Fruit fly (Drosophila melanogaster): ENCODE measurements around the gene CG13994.

CG13994 gene

dm6 chr2L:6092300-6092699, 29.5 kb downstream of the CG13994 start (continued):
- no peak for TF ChIP-seq Blimp-1 (GFP tag; optimal IDR thresholded peaks at IDR 0.05)
- no peak for TF ChIP-seq Stat92E (GFP tag; optimal IDR thresholded peaks at IDR 0.05)
- peak; percentile 34 for TF ChIP-seq CG34376 (GFP tag; optimal IDR thresholded peaks at IDR 0.05)
- no peak for TF ChIP-seq Six4 (GFP tag; optimal IDR thresholded peaks at IDR 0.05)
- no peak for TF ChIP-seq unc-4 (GFP tag; IDR thresholded peaks at IDR 0.05; ENCODE audit: partially characterized antibody)
- no peak for TF ChIP-seq zen2 (GFP tag; IDR thresholded peaks at IDR 0.05; ENCODE audit: partially characterized antibody)
- peak; percentile 33 for TF ChIP-seq CG13296 (GFP tag; optimal IDR thresholded peaks at IDR 0.05)
- TF ChIP-seq Bdp1 (GFP tag; optimal IDR thresholded peaks at IDR 0.05), result no peak
- TF ChIP-seq CG18764 (GFP tag; optimal IDR thresholded peaks at IDR 0.05), result no peak
- TF ChIP-seq z (GFP tag; IDR thresholded peaks at IDR 0.05), result peak; percentile 73; the same call in 2 of the 3 replicates
- TF ChIP-seq CG3726 (GFP tag; IDR thresholded peaks at IDR 0.05), result no peak
- no peak for TF ChIP-seq Spps (tag; optimal IDR thresholded peaks at IDR 0.05)
- TF ChIP-seq ase (GFP tag; IDR thresholded peaks at IDR 0.05), result no peak
- TF ChIP-seq CG10462 (GFP tag; optimal IDR thresholded peaks at IDR 0.05), result no peak
- no peak for TF ChIP-seq tin (GFP tag; optimal IDR thresholded peaks at IDR 0.05)
- no peak for TF ChIP-seq CG10209 (GFP tag; optimal IDR thresholded peaks at IDR 0.05)
- TF ChIP-seq Hr51 (GFP tag; optimal IDR thresholded peaks at IDR 0.05), result no peak
- TF ChIP-seq abd-A (tag; optimal IDR thresholded peaks at IDR 0.05), result peak; percentile 62
- TF ChIP-seq CG12236 (GFP tag; optimal IDR thresholded peaks at IDR 0.05), result no peak
- no peak for TF ChIP-seq CG15696 (tag; optimal IDR thresholded peaks at IDR 0.05)
- TF ChIP-seq CG4424 (GFP tag; optimal IDR thresholded peaks at IDR 0.05), result no peak
- peak; percentile 15; the same call in 1 of the 2 replicates for TF ChIP-seq Adf1 (GFP tag; IDR thresholded peaks at IDR 0.05)
- no peak for TF ChIP-seq chn (GFP tag; optimal IDR thresholded peaks at IDR 0.05)
- TF ChIP-seq sug (tag; optimal IDR thresholded peaks at IDR 0.05), result no peak
- TF ChIP-seq CG5180 (GFP tag; optimal IDR thresholded peaks at IDR 0.05), result peak; percentile 58
- TF ChIP-seq Kr (GFP tag; optimal IDR thresholded peaks at IDR 0.05), result no peak
- no peak for TF ChIP-seq chif (GFP tag; optimal IDR thresholded peaks at IDR 0.05)
- TF ChIP-seq NC2α (GFP tag; optimal IDR thresholded peaks at IDR 0.05), result no peak
- no peak for TF ChIP-seq CG3995 (GFP tag; optimal IDR thresholded peaks at IDR 0.05)
- no peak for TF ChIP-seq CG1832 (GFP tag; optimal IDR thresholded peaks at IDR 0.05)
- TF ChIP-seq Hsf (GFP tag; optimal IDR thresholded peaks at IDR 0.05), result no peak
- peak; percentile 34 for TF ChIP-seq CG17359 (tag; optimal IDR thresholded peaks at IDR 0.05)
- TF ChIP-seq Nf-YC (tag; optimal IDR thresholded peaks at IDR 0.05), result no peak
- TF ChIP-seq ci (GFP tag; IDR thresholded peaks at IDR 0.05), result peak; percentile 36; the same call in 1 of the 3 replicates
- TF ChIP-seq CG18619 (GFP tag; optimal IDR thresholded peaks at IDR 0.05), result no peak
- no peak for TF ChIP-seq TFAM (GFP tag; optimal IDR thresholded peaks at IDR 0.05)
- no peak for TF ChIP-seq CG10565 (GFP tag; optimal IDR thresholded peaks at IDR 0.05)
- TF ChIP-seq CG7271 (tag; optimal IDR thresholded peaks at IDR 0.05), result peak; percentile 11
- TF ChIP-seq CG14441 (GFP tag; IDR thresholded peaks at IDR 0.05), result no peak
- peak; percentile 11 for TF ChIP-seq gsb-n (tag; optimal IDR thresholded peaks at IDR 0.05)
- TF ChIP-seq CG7556 (GFP tag; optimal IDR thresholded peaks at IDR 0.05), result no peak
- no peak for TF ChIP-seq shn (GFP tag; optimal IDR thresholded peaks at IDR 0.05)
- no peak for TF ChIP-seq ara (GFP tag; IDR thresholded peaks at IDR 0.05)
- no peak for TF ChIP-seq Drgx (GFP tag; IDR thresholded peaks at IDR 0.05)
- no peak for TF ChIP-seq Asciz (GFP tag; optimal IDR thresholded peaks at IDR 0.05)
- no peak for TF ChIP-seq ems (GFP tag; optimal IDR thresholded peaks at IDR 0.05)
- no peak for TF ChIP-seq ato (GFP tag; IDR thresholded peaks at IDR 0.05; ENCODE audit: partially characterized antibody)
- TF ChIP-seq dati (GFP tag; IDR thresholded peaks at IDR 0.05), result no peak
- no peak for TF ChIP-seq wdn (GFP tag; IDR thresholded peaks at IDR 0.05)
- TF ChIP-seq usp (GFP tag; optimal IDR thresholded peaks at IDR 0.05), result no peak
- TF ChIP-seq klu (GFP tag; IDR thresholded peaks at IDR 0.05), result no peak

All from whole organism, embryonic.